Worm (Caenorhabditis elegans): ENCODE results near the gene C45G9.15.

DNA sequence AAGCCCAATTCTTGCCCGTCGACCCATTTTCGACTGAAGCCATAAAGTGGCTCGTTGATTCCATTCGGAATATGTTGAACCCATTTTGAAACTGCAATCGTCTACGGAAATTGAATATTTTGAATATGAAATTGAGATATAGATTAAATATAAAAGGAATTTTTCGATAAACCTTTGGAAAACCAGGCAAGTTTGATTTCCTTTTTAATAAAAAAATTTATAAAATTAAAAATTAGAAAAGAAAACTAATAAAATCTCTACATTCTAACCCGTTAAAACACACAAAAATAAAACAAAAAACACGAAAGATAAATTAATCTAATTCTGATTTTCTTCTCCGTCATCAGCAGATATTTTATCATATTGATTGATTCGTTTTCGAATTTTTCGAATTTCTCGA lies 45.0 kb downstream of the C45G9.15 start, which contains the start of gene R144.12:
- TF ChIP-seq nhr-28 (tag; optimal IDR thresholded peaks at IDR 0.05) = no peak
- no peak for TF ChIP-seq lin-1 (GFP tag; IDR thresholded peaks at IDR 0.05)
- no peak for TF ChIP-seq Y105C5A.15 (GFP tag; IDR thresholded peaks at IDR 0.05)
- TF ChIP-seq unc-130 (GFP tag; optimal IDR thresholded peaks at IDR 0.05) = no peak
- no peak for TF ChIP-seq unc-62 (GFP tag; optimal IDR thresholded peaks at IDR 0.05 in 1 of 2)
- no peak for TF ChIP-seq unc-62 (tag; optimal IDR thresholded peaks at IDR 0.05)
- TF ChIP-seq arid-1 (GFP tag; conservative IDR thresholded peaks at IDR 0.05) = no peak
- no peak for TF ChIP-seq tag-97 (GFP tag; IDR thresholded peaks at IDR 0.05)
- no peak for TF ChIP-seq zag-1 (tag; optimal IDR thresholded peaks at IDR 0.05)
- no peak for TF ChIP-seq F26F4.8 (GFP tag; conservative IDR thresholded peaks at IDR 0.05)
